Worm (Caenorhabditis elegans) whole organism, L3 larva: ENCODE measurements around the gene C50E3.9.

Source experiments
- egl-27 ChIP-seq: sonication (generic microtip); optimal IDR thresholded peaks from 4 replicates; lab custom pipeline; 2017; ENCODE audit warnings: missing biosample characterization, missing genetic modification reagents, missing genetic modification characterization
- lin-15B ChIP-seq: fragments of 150-350 bp; optimal IDR thresholded peaks from 2 replicates; lab custom pipeline; 2014; ENCODE audit warnings: missing biosample characterization, missing genetic modification characterization
- lin-39 ChIP-seq: fragments of 150-350 bp; optimal IDR thresholded peaks from 2 replicates; lab custom pipeline; 2018; ENCODE audit warnings: missing biosample characterization, missing genetic modification reagents, missing genetic modification characterization
- mdl-1 ChIP-seq: fragments of 150-350 bp; optimal IDR thresholded peaks from 2 replicates; lab custom pipeline; 2014; ENCODE audit warnings: missing biosample characterization, missing genetic modification characterization
- nhr-11 ChIP-seq: fragments of 150-350 bp; optimal IDR thresholded peaks from 2 replicates; lab custom pipeline; 2014; ENCODE audit warnings: missing biosample characterization, missing genetic modification characterization
- nhr-23 ChIP-seq: fragments of 150-350 bp; optimal IDR thresholded peaks from 2 replicates; lab custom pipeline; 2014; ENCODE audit warnings: missing biosample characterization, missing genetic modification reagents, missing genetic modification characterization
- nhr-25 ChIP-seq: sonication (generic microtip); optimal IDR thresholded peaks from 2 replicates; lab custom pipeline; 2017; ENCODE audit warnings: missing biosample characterization, missing genetic modification characterization
- nhr-76 ChIP-seq: fragments of 150-350 bp; sonication (generic microtip); optimal IDR thresholded peaks from 5 replicates; lab custom pipeline; 2014; ENCODE audit warnings: missing biosample characterization, missing genetic modification characterization
- nhr-77 ChIP-seq: fragments of 150-350 bp; optimal IDR thresholded peaks from 2 replicates; lab custom pipeline; 2014; ENCODE audit warnings: missing biosample characterization, missing genetic modification characterization
- unc-39 ChIP-seq: sonication (generic microtip); optimal IDR thresholded peaks from 4 replicates; lab custom pipeline; 2017; ENCODE audit warnings: missing biosample characterization, missing genetic modification characterization
- zag-1 ChIP-seq: fragments of 150-350 bp; optimal IDR thresholded peaks from 2 replicates; lab custom pipeline; 2014; ENCODE audit warnings: missing biosample characterization, missing genetic modification characterization

ce11 chrV:7575563-7575962, 24.5 kb downstream of the C50E3.9 start, which contains the start of the genes snu-66 and ints-9:
- no peak for TF ChIP-seq nhr-11 (tag; lab: Kevin White, UChicago)
- no peak for TF ChIP-seq zag-1 (tag; lab: Kevin White, UChicago)
- peak; percentile 77 for TF ChIP-seq lin-15B (tag; lab: Kevin White, UChicago)
- no peak for TF ChIP-seq nhr-76 (tag; lab: Kevin White, UChicago)
- no peak for TF ChIP-seq egl-27 (tag; lab: Kevin White, UChicago)
- TF ChIP-seq nhr-25 (tag; lab: Kevin White, UChicago): peak; percentile 38
- TF ChIP-seq nhr-77: no peak
- no peak for TF ChIP-seq lin-39 (tag; lab: Kevin White, UChicago)
- peak; percentile 76 for TF ChIP-seq nhr-23
- TF ChIP-seq unc-39: no peak
- TF ChIP-seq mdl-1 (tag; lab: Kevin White, UChicago): no peak
